ENCODE assay signal across 3 fruit fly cellular contexts in the genomic region with DNA sequence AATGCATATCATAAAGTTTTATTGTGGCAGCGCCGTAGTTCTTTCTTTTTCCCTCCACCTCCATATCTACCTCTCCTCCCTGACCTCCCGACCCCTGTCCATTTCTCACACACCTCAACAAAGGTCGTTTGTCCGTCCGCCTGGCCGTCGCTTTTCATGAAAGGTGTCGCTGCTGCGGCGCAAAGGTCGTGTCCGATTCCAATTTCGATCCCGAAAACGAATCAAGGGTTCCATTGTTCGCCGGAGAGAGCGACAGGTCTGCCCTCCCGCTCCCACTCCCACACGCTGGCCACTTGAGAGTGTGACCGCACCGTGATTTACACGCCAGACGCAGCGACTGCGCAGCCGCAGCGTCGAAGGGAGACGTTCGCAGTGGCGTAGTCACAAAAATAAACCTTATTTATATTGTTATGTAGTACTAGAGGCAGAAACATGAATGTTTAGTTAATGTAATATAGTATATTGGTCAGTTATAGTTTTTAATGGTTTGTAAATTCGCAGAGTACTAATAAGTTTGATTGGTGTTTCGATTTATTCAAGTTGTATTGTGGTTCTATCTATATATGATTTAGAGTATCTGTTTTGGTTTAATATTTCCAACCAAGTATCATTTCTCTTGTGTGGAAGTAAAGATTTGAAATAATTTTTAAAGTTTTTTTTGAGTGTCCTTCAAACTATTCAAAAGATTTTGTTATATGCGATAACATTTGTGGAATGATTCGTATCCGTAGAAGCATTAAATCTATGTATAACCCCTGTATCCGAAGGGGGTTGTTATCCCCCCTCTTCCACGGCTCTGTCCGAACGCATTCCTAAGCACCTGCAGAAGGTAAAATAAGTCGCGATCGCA.
TF ChIP-seq lines count a peak whose summit lies in the region.

No protein-coding gene starts in this region.

TF ChIP-seq in whole organism, embryonic, 481 proteins besides CTCF, POLR2A, EP300 and RAD21 (continued from another document and continues in another):
- TF ChIP-seq prd (optimal IDR thresholded peaks at IDR 0.05; lab: Kevin White, UChicago) = no peak
- peak; percentile 76; the same call in 1 of the 3 replicates for TF ChIP-seq prd (GFP tag; IDR thresholded peaks at IDR 0.05; lab: Robert Waterston, UW)
- peak; percentile 34 for TF ChIP-seq slp2 (GFP tag; optimal IDR thresholded peaks at IDR 0.05; lab: Kevin White, UChicago)
- peak; percentile 58 for TF ChIP-seq Xrp1 (GFP tag; IDR thresholded peaks at IDR 0.05; lab: Robert Waterston, UW)
- no peak for TF ChIP-seq CG6272 (GFP tag; IDR thresholded peaks at IDR 0.05; lab: Robert Waterston, UW)
- peak; percentile 33; the same call in 1 of the 2 replicates for TF ChIP-seq lmd (GFP tag; IDR thresholded peaks at IDR 0.05; lab: Robert Waterston, UW)
- TF ChIP-seq CG1832 (GFP tag; optimal IDR thresholded peaks at IDR 0.05; lab: Kevin White, UChicago) = peak; percentile 59
- TF ChIP-seq Drgx (GFP tag; IDR thresholded peaks at IDR 0.05; lab: Robert Waterston, UW) = no peak
- TF ChIP-seq CG11695 (GFP tag; IDR thresholded peaks at IDR 0.05; lab: Robert Waterston, UW) = no peak
- peak; percentile 35 for TF ChIP-seq CG12155 (GFP tag; optimal IDR thresholded peaks at IDR 0.05; lab: Kevin White, UChicago)
- no peak for TF ChIP-seq CG7987 (GFP tag; optimal IDR thresholded peaks at IDR 0.05; lab: Kevin White, UChicago)
- TF ChIP-seq slbo (GFP tag; IDR thresholded peaks at IDR 0.05; lab: Robert Waterston, UW) = no peak
- peak; percentile 77 for TF ChIP-seq CG8924 (tag; optimal IDR thresholded peaks at IDR 0.05; lab: Kevin White, UChicago)
- TF ChIP-seq chinmo (GFP tag; IDR thresholded peaks at IDR 0.05; lab: Robert Waterston, UW; ENCODE audit: partially characterized antibody) = 0 out of 4 replicates have a peak, but pooled peaks have one; percentile 33
- TF ChIP-seq gfzf (GFP tag; optimal IDR thresholded peaks at IDR 0.05; lab: Kevin White, UChicago) = no peak
- no peak for TF ChIP-seq BtbVII (GFP tag; optimal IDR thresholded peaks at IDR 0.05; lab: Kevin White, UChicago)
- TF ChIP-seq CG4404 (GFP tag; IDR thresholded peaks at IDR 0.05; lab: Robert Waterston, UW) = peak; percentile 60
- no peak for TF ChIP-seq nerfin-1 (tag; optimal IDR thresholded peaks at IDR 0.05; lab: Kevin White, UChicago)
- TF ChIP-seq CG10431 (GFP tag; optimal IDR thresholded peaks at IDR 0.05; lab: Kevin White, UChicago) = peak; percentile 2
- TF ChIP-seq CG30403 (GFP tag; optimal IDR thresholded peaks at IDR 0.05; lab: Kevin White, UChicago) = peak; percentile 78
- peak; percentile 37 for TF ChIP-seq bab2 (GFP tag; optimal IDR thresholded peaks at IDR 0.05; lab: Kevin White, UChicago)
- TF ChIP-seq tin (GFP tag; optimal IDR thresholded peaks at IDR 0.05; lab: Kevin White, UChicago) = peak; percentile 64
- TF ChIP-seq unc-4 (GFP tag; IDR thresholded peaks at IDR 0.05; lab: Robert Waterston, UW; ENCODE audit: partially characterized antibody) = no peak
- peak; percentile 50 for TF ChIP-seq Elba2 (GFP tag; optimal IDR thresholded peaks at IDR 0.05; lab: Kevin White, UChicago)
- no peak; the same call in 1 of the 2 replicates for TF ChIP-seq CG11247 (GFP tag; IDR thresholded peaks at IDR 0.05; lab: Robert Waterston, UW)
- no peak for TF ChIP-seq CG6791 (GFP tag; IDR thresholded peaks at IDR 0.05; lab: Robert Waterston, UW; ENCODE audit: partially characterized antibody)
- TF ChIP-seq Side (GFP tag; optimal IDR thresholded peaks at IDR 0.05; lab: Kevin White, UChicago) = peak; percentile 44
- TF ChIP-seq CG14860 (GFP tag; IDR thresholded peaks at IDR 0.05; lab: Robert Waterston, UW; ENCODE audit: partially characterized antibody) = no peak
- TF ChIP-seq cas (GFP tag; IDR thresholded peaks at IDR 0.05; lab: Robert Waterston, UW) = no peak
- TF ChIP-seq CG7786 (GFP tag; optimal IDR thresholded peaks at IDR 0.05; lab: Kevin White, UChicago) = peak; percentile 27
- TF ChIP-seq bsh (GFP tag; optimal IDR thresholded peaks at IDR 0.05; lab: Kevin White, UChicago) = peak; percentile 64 to 66
- no peak; the same call in 1 of the 2 replicates for TF ChIP-seq Ptx1 (GFP tag; IDR thresholded peaks at IDR 0.05; lab: Robert Waterston, UW)
- no peak for TF ChIP-seq bowl (GFP tag; IDR thresholded peaks at IDR 0.05; lab: Robert Waterston, UW)
- TF ChIP-seq Dip2 (GFP tag; IDR thresholded peaks at IDR 0.05; lab: Robert Waterston, UW) = no peak
- TF ChIP-seq zen (tag; optimal IDR thresholded peaks at IDR 0.05; lab: Kevin White, UChicago) = peak; percentile 53
- no peak for TF ChIP-seq ranshi (GFP tag; IDR thresholded peaks at IDR 0.05; lab: Robert Waterston, UW)
- no peak for TF ChIP-seq CG6254 (GFP tag; optimal IDR thresholded peaks at IDR 0.05; lab: Kevin White, UChicago)
- TF ChIP-seq zfh1 (GFP tag; IDR thresholded peaks at IDR 0.05; lab: Robert Waterston, UW) = peak; percentile 68; the same call in 2 of the 3 replicates
- TF ChIP-seq dpn (GFP tag; optimal IDR thresholded peaks at IDR 0.05; lab: Kevin White, UChicago) = peak; percentile 44 to 56

TF ChIP-seq in whole organism, prepupa, 60 proteins besides CTCF, POLR2A, EP300 and RAD21 (continued from another document):
- no peak for TF ChIP-seq CG7368 (GFP tag; optimal IDR thresholded peaks at IDR 0.05; lab: Kevin White, UChicago)
- TF ChIP-seq CG6163 (GFP tag; IDR thresholded peaks at IDR 0.05; lab: Robert Waterston, UW) = peak; percentile 54; the same call in 1 of the 3 replicates
- peak; percentile 86 for TF ChIP-seq CG3032 (tag; optimal IDR thresholded peaks at IDR 0.05; lab: Kevin White, UChicago)
- TF ChIP-seq CG11762 (GFP tag; optimal IDR thresholded peaks at IDR 0.05; lab: Kevin White, UChicago; ENCODE audit: insufficient read depth) = peak; percentile 69
- peak; percentile 59 to 86 for TF ChIP-seq salr (GFP tag; optimal IDR thresholded peaks at IDR 0.05; lab: Kevin White, UChicago)
- TF ChIP-seq CG6276 (GFP tag; optimal IDR thresholded peaks at IDR 0.05; lab: Kevin White, UChicago) = no peak
- TF ChIP-seq net (GFP tag; optimal IDR thresholded peaks at IDR 0.05; lab: Kevin White, UChicago) = peak; percentile 71
- TF ChIP-seq CG34406 (GFP tag; optimal IDR thresholded peaks at IDR 0.05; lab: Kevin White, UChicago) = peak; percentile 81
- TF ChIP-seq Ets21C (GFP tag; optimal IDR thresholded peaks at IDR 0.05; lab: Kevin White, UChicago) = peak; percentile 81
- TF ChIP-seq Smox (GFP tag; optimal IDR thresholded peaks at IDR 0.05; lab: Kevin White, UChicago) = peak; percentile 82
- TF ChIP-seq lz (GFP tag; optimal IDR thresholded peaks at IDR 0.05; lab: Kevin White, UChicago) = peak; percentile 88
- TF ChIP-seq CG11294 (GFP tag; IDR thresholded peaks at IDR 0.05; lab: Robert Waterston, UW) = no peak
- TF ChIP-seq fd85E (GFP tag; optimal IDR thresholded peaks at IDR 0.05; lab: Kevin White, UChicago) = no peak
- TF ChIP-seq spab (GFP tag; optimal IDR thresholded peaks at IDR 0.05; lab: Kevin White, UChicago) = peak; percentile 87
- no peak for TF ChIP-seq CG8319 (GFP tag; optimal IDR thresholded peaks at IDR 0.05; lab: Kevin White, UChicago)
- TF ChIP-seq CG11902 (GFP tag; optimal IDR thresholded peaks at IDR 0.05; lab: Kevin White, UChicago) = peak; percentile 82
- no peak for TF ChIP-seq Lpt (GFP tag; optimal IDR thresholded peaks at IDR 0.05; lab: Kevin White, UChicago)
- peak; percentile 19 for TF ChIP-seq CG4318 (GFP tag; optimal IDR thresholded peaks at IDR 0.05; lab: Kevin White, UChicago)
- TF ChIP-seq svp (GFP tag; lab: Kevin White, UChicago) = peak; percentile 90
- TF ChIP-seq Sox102F (GFP tag; optimal IDR thresholded peaks at IDR 0.05; lab: Kevin White, UChicago) = peak; percentile 64
- TF ChIP-seq topi (GFP tag; optimal IDR thresholded peaks at IDR 0.05; lab: Kevin White, UChicago) = peak; percentile 89
- TF ChIP-seq Met (GFP tag; optimal IDR thresholded peaks at IDR 0.05; lab: Kevin White, UChicago) = no peak
- peak; percentile 42 for TF ChIP-seq CG9139 (GFP tag; optimal IDR thresholded peaks at IDR 0.05; lab: Kevin White, UChicago)
- no peak for TF ChIP-seq CG15336 (GFP tag; IDR thresholded peaks at IDR 0.05; lab: Robert Waterston, UW)
- peak; percentile 81 for TF ChIP-seq cyc (GFP tag; optimal IDR thresholded peaks at IDR 0.05; lab: Kevin White, UChicago)
- TF ChIP-seq achi (GFP tag; optimal IDR thresholded peaks at IDR 0.05; lab: Kevin White, UChicago) = peak; percentile 82
- no peak for TF ChIP-seq CG6854 (GFP tag; optimal IDR thresholded peaks at IDR 0.05; lab: Kevin White, UChicago)
- peak; percentile 84 for TF ChIP-seq Hr39 (GFP tag; optimal IDR thresholded peaks at IDR 0.05; lab: Kevin White, UChicago)
- TF ChIP-seq CG31627 (GFP tag; optimal IDR thresholded peaks at IDR 0.05; lab: Kevin White, UChicago) = peak; percentile 86
- TF ChIP-seq Hr4 (GFP tag; optimal IDR thresholded peaks at IDR 0.05; lab: Kevin White, UChicago) = no peak
- peak; percentile 82 for TF ChIP-seq Sox15 (GFP tag; optimal IDR thresholded peaks at IDR 0.05; lab: Kevin White, UChicago)
- TF ChIP-seq OdsH (GFP tag; optimal IDR thresholded peaks at IDR 0.05; lab: Kevin White, UChicago) = no peak
- no peak for TF ChIP-seq Gug (GFP tag; IDR thresholded peaks at IDR 0.05; lab: Robert Waterston, UW)
- peak; percentile 75 to 84 for TF ChIP-seq ss (GFP tag; optimal IDR thresholded peaks at IDR 0.05; lab: Kevin White, UChicago)
- no peak for TF ChIP-seq CG8119 (GFP tag; IDR thresholded peaks at IDR 0.05; lab: Robert Waterston, UW)
- peak; percentile 86 for TF ChIP-seq Sox14 (GFP tag; optimal IDR thresholded peaks at IDR 0.05; lab: Kevin White, UChicago)
- TF ChIP-seq CG16779 (tag; optimal IDR thresholded peaks at IDR 0.05; lab: Kevin White, UChicago) = peak; percentile 8
- peak; percentile 96 for TF ChIP-seq Eip78C (GFP tag; lab: Kevin White, UChicago)
- TF ChIP-seq CG6792 (GFP tag; optimal IDR thresholded peaks at IDR 0.05; lab: Kevin White, UChicago) = peak; percentile 83

TF ChIP-seq in whole organism, wandering third instar larva, 38 proteins besides CTCF, POLR2A, EP300 and RAD21 (continued from another document):
- TF ChIP-seq Mio (GFP tag; optimal IDR thresholded peaks at IDR 0.05; lab: Kevin White, UChicago) = no peak
- no peak for TF ChIP-seq Rel (GFP tag; optimal IDR thresholded peaks at IDR 0.05; lab: Kevin White, UChicago)
- TF ChIP-seq Rel (tag; optimal IDR thresholded peaks at IDR 0.05; lab: Kevin White, UChicago) = no peak
- no peak for TF ChIP-seq CrebA (GFP tag; optimal IDR thresholded peaks at IDR 0.05; lab: Kevin White, UChicago; ENCODE audit: borderline replicate concordance)
- peak; percentile 74 for TF ChIP-seq dmrt93B (GFP tag; optimal IDR thresholded peaks at IDR 0.05; lab: Kevin White, UChicago)
- no peak for TF ChIP-seq lola (GFP tag; optimal IDR thresholded peaks at IDR 0.05; lab: Kevin White, UChicago)
